Worm (Caenorhabditis elegans) whole organism, young adult: ENCODE data around the gene C08F8.3.
A peak's percentile ranks its signal among the peaks of the same experiment; 100 is the strongest.

Experiments
- B0019.2 ChIP-seq: fragments of 200-800 bp; sonication (Bioruptor generic); conservative IDR thresholded peaks from 2 replicates; pipeline ENCODE4 v1.3.6; 2022; ENCODE audit warnings: missing genetic modification reagents, missing genetic modification characterization, missing compliant biosample characterization
- B0035.1 ChIP-seq: sonication (generic microtip); optimal IDR thresholded peaks from 2 replicates; lab custom pipeline; 2016; ENCODE audit warnings: missing genetic modification characterization, mild to moderate bottlenecking, missing compliant biosample characterization, missing genotype, missing genetic modification reagents
- B0261.1 ChIP-seq: sonication (generic microtip); optimal IDR thresholded peaks from 2 replicates; lab custom pipeline; 2016; ENCODE audit warnings: mild to moderate bottlenecking, missing genetic modification characterization, moderate library complexity, missing compliant biosample characterization
- B0336.3 ChIP-seq: fragments of 200-800 bp; sonication (Bioruptor generic); IDR thresholded peaks from 2 replicates; pipeline ENCODE4 v1.3.6; 2022; ENCODE audit warnings: missing genetic modification characterization, missing compliant biosample characterization
- C06A6.2 ChIP-seq: fragments of 200-800 bp; sonication (Bioruptor generic); conservative IDR thresholded peaks from 2 replicates; pipeline ENCODE4 v1.3.6; 2022; ENCODE audit warnings: missing genetic modification characterization, missing compliant biosample characterization
- C17E4.6 ChIP-seq: fragments of 200-800 bp; sonication (Bioruptor generic); IDR thresholded peaks from 2 replicates; pipeline ENCODE4 v1.3.6; 2022; ENCODE audit warnings: missing genetic modification reagents, missing genetic modification characterization, missing compliant biosample characterization
- F49E8.2 ChIP-seq: sonication (generic microtip); optimal IDR thresholded peaks from 3 replicates; lab custom pipeline; 2017; ENCODE audit warnings: missing genetic modification characterization, mild to moderate bottlenecking, missing compliant biosample characterization, antibody characterized with exemption, moderate library complexity; ENCODE audit not compliant: insufficient read depth
- F57C9.4 ChIP-seq: sonication (generic microtip); optimal IDR thresholded peaks from 2 replicates; lab custom pipeline; 2017; ENCODE audit warnings: mild to moderate bottlenecking, missing genetic modification characterization, missing compliant biosample characterization
- K11D2.4 ChIP-seq: fragments of 200-800 bp; sonication (Bioruptor generic); IDR thresholded peaks from 2 replicates; pipeline ENCODE4 v1.3.6; 2022; ENCODE audit warnings: missing genetic modification reagents, missing genetic modification characterization, missing compliant biosample characterization
- K12H6.12 ChIP-seq: fragments of 200-800 bp; sonication (Bioruptor generic); optimal IDR thresholded peaks from 2 replicates; lab custom pipeline; 2018; ENCODE audit warnings: mild to moderate bottlenecking, missing genetic modification characterization, missing compliant biosample characterization
- T07F8.4 ChIP-seq: sonication (generic microtip); optimal IDR thresholded peaks from 2 replicates; lab custom pipeline; 2016; ENCODE audit warnings: mild to moderate bottlenecking, missing genetic modification characterization, moderate library complexity, missing compliant biosample characterization
- T26A5.8 ChIP-seq: sonication (generic microtip); optimal IDR thresholded peaks from 2 replicates; lab custom pipeline; 2016; ENCODE audit warnings: missing genetic modification characterization, missing compliant biosample characterization
- Y53G8AR.9 ChIP-seq: fragments of 200-800 bp; sonication (Bioruptor generic); conservative IDR thresholded peaks from 2 replicates; pipeline ENCODE4 v1.3.6; 2022; ENCODE audit warnings: missing genetic modification reagents, missing genetic modification characterization, missing compliant biosample characterization
- Y95B8A.8 ChIP-seq: fragments of 200-800 bp; sonication (Bioruptor generic); IDR thresholded peaks from 2 replicates; pipeline ENCODE4 v1.3.6; 2022; ENCODE audit warnings: missing genetic modification reagents, missing genetic modification characterization, missing compliant biosample characterization
- aptf-3 ChIP-seq: fragments of 200-800 bp; sonication (Bioruptor generic); IDR thresholded peaks from 2 replicates; pipeline ENCODE4 v1.3.6; 2022; ENCODE audit warnings: missing genetic modification characterization, missing compliant biosample characterization
- atf-7 ChIP-seq: sonication (generic microtip); optimal IDR thresholded peaks from 2 replicates; lab custom pipeline; 2017; ENCODE audit warnings: mild to moderate bottlenecking, missing genetic modification characterization, missing compliant biosample characterization
- attf-6 ChIP-seq: fragments of 200-800 bp; sonication (Bioruptor generic); IDR thresholded peaks from 2 replicates; pipeline ENCODE4 v1.3.6; 2022; ENCODE audit warnings: missing genetic modification reagents, missing genetic modification characterization, missing compliant biosample characterization
- bed-1 ChIP-seq: fragments of 200-800 bp; sonication (Bioruptor generic); IDR thresholded peaks from 2 replicates; pipeline ENCODE4 v1.3.6; 2022; ENCODE audit warnings: missing genetic modification reagents, missing genetic modification characterization, missing compliant biosample characterization
- ceh-100 ChIP-seq: fragments of 200-800 bp; sonication (Bioruptor generic); IDR thresholded peaks from 2 replicates; pipeline ENCODE4 v1.3.6; 2022; ENCODE audit warnings: missing genetic modification reagents, missing genetic modification characterization, missing compliant biosample characterization
- ceh-40 ChIP-seq: fragments of 200-800 bp; sonication (Bioruptor generic); IDR thresholded peaks from 2 replicates; pipeline ENCODE4 v1.3.6; 2022; ENCODE audit warnings: missing genetic modification characterization, missing compliant biosample characterization
- ceh-58 ChIP-seq: fragments of 200-800 bp; sonication (Bioruptor generic); IDR thresholded peaks from 2 replicates; pipeline ENCODE4 v1.3.6; 2022; ENCODE audit warnings: missing genetic modification characterization, missing compliant biosample characterization
- ceh-79 ChIP-seq: sonication (generic microtip); optimal IDR thresholded peaks from 2 replicates; lab custom pipeline; 2017; ENCODE audit warnings: mild to moderate bottlenecking, missing genetic modification characterization, missing compliant biosample characterization
- ceh-91 ChIP-seq: fragments of 200-800 bp; sonication (Bioruptor generic); IDR thresholded peaks from 2 replicates; pipeline ENCODE4 v1.3.6; 2022; ENCODE audit warnings: missing genetic modification reagents, missing genetic modification characterization, missing compliant biosample characterization
- chd-7 ChIP-seq: sonication (generic microtip); optimal IDR thresholded peaks from 2 replicates; lab custom pipeline; 2016; ENCODE audit warnings: mild to moderate bottlenecking, missing genetic modification characterization, moderate library complexity, missing compliant biosample characterization
- dox-1 ChIP-seq: fragments of 200-800 bp; sonication (Bioruptor generic); IDR thresholded peaks from 2 replicates; pipeline ENCODE4 v1.3.6; 2022; ENCODE audit warnings: missing genetic modification reagents, missing genetic modification characterization, missing compliant biosample characterization
- egl-44 ChIP-seq: fragments of 200-800 bp; sonication (Bioruptor generic); IDR thresholded peaks from 2 replicates; pipeline ENCODE4 v1.3.6; 2022; ENCODE audit warnings: missing genetic modification reagents, missing genetic modification characterization, missing compliant biosample characterization
- egrh-3 ChIP-seq: fragments of 200-800 bp; sonication (Bioruptor generic); IDR thresholded peaks from 2 replicates; pipeline ENCODE4 v1.3.6; 2022; ENCODE audit warnings: missing genetic modification reagents, missing genetic modification characterization, missing compliant biosample characterization
- ets-4 ChIP-seq: fragments of 200-800 bp; sonication (Bioruptor generic); optimal IDR thresholded peaks from 2 replicates; lab custom pipeline; 2018; ENCODE audit warnings: mild to moderate bottlenecking, missing genetic modification characterization, missing compliant biosample characterization
- hlh-12 ChIP-seq: sonication (generic microtip); optimal IDR thresholded peaks from 2 replicates; lab custom pipeline; 2016; ENCODE audit warnings: missing genetic modification characterization, missing compliant biosample characterization
- hlh-26 ChIP-seq: fragments of 200-800 bp; sonication (Bioruptor generic); conservative IDR thresholded peaks from 2 replicates; pipeline ENCODE4 v1.3.6; 2022; ENCODE audit warnings: missing genetic modification reagents, missing genetic modification characterization, missing compliant biosample characterization
- hmg-1.2 ChIP-seq: fragments of 200-800 bp; sonication (Bioruptor generic); IDR thresholded peaks from 2 replicates; pipeline ENCODE4 v1.3.6; 2022; ENCODE audit warnings: missing genetic modification reagents, missing genetic modification characterization, missing compliant biosample characterization
- hmg-20 ChIP-seq: fragments of 200-800 bp; sonication (Bioruptor generic); IDR thresholded peaks from 2 replicates; pipeline ENCODE4 v1.3.6; 2022; ENCODE audit warnings: missing genetic modification reagents, missing genetic modification characterization, missing compliant biosample characterization
- lag-1 ChIP-seq: fragments of 200-800 bp; sonication (Bioruptor generic); IDR thresholded peaks from 2 replicates; pipeline ENCODE4 v1.3.6; 2022; ENCODE audit warnings: missing genetic modification reagents, missing genetic modification characterization, missing compliant biosample characterization
- let-526 ChIP-seq: fragments of 200-800 bp; sonication (Bioruptor generic); IDR thresholded peaks from 2 replicates; pipeline ENCODE4 v1.3.6; 2022; ENCODE audit warnings: missing genetic modification reagents, missing genetic modification characterization, missing compliant biosample characterization
- lin-26 ChIP-seq: fragments of 200-800 bp; sonication (Bioruptor generic); IDR thresholded peaks from 2 replicates; pipeline ENCODE4 v1.3.6; 2022; ENCODE audit warnings: missing genetic modification reagents, missing genetic modification characterization, missing compliant biosample characterization
- lin-40 ChIP-seq: sonication (generic microtip); optimal IDR thresholded peaks from 2 replicates; lab custom pipeline; 2016; ENCODE audit warnings: missing genetic modification characterization, mild to moderate bottlenecking, missing compliant biosample characterization, missing genotype, missing genetic modification reagents
- lir-1 ChIP-seq: fragments of 200-800 bp; sonication (Bioruptor generic); conservative IDR thresholded peaks from 2 replicates; pipeline ENCODE4 v1.3.6; 2022; ENCODE audit warnings: missing genetic modification reagents, missing genetic modification characterization, missing compliant biosample characterization
- mcd-1 ChIP-seq: fragments of 200-800 bp; sonication (Bioruptor generic); IDR thresholded peaks from 2 replicates; pipeline ENCODE4 v1.3.6; 2022; ENCODE audit warnings: missing genetic modification reagents, missing genetic modification characterization, missing compliant biosample characterization
- mes-4 ChIP-seq: sonication (generic microtip); optimal IDR thresholded peaks from 2 replicates; lab custom pipeline; 2016; ENCODE audit warnings: missing genotype, missing genetic modification characterization, missing compliant biosample characterization
- nfya-2 ChIP-seq: fragments of 200-800 bp; sonication (Bioruptor generic); IDR thresholded peaks from 2 replicates; pipeline ENCODE4 v1.3.6; 2022; ENCODE audit warnings: missing genetic modification reagents, missing genetic modification characterization, missing compliant biosample characterization
- nfyb-1 ChIP-seq: fragments of 200-800 bp; sonication (Bioruptor generic); IDR thresholded peaks from 2 replicates; pipeline ENCODE4 v1.3.6; 2022; ENCODE audit warnings: missing genetic modification reagents, missing genetic modification characterization, missing compliant biosample characterization
- nhr-179 ChIP-seq: sonication (generic microtip); optimal IDR thresholded peaks from 2 replicates; lab custom pipeline; 2016; ENCODE audit warnings: mild to moderate bottlenecking, missing genetic modification characterization, missing compliant biosample characterization
- nhr-80 ChIP-seq: sonication (generic microtip); optimal IDR thresholded peaks from 2 replicates; lab custom pipeline; 2016; ENCODE audit warnings: missing genetic modification characterization, missing compliant biosample characterization
- sdz-38 ChIP-seq: sonication (generic microtip); optimal IDR thresholded peaks from 2 replicates; lab custom pipeline; 2016; ENCODE audit warnings: missing genotype, missing genetic modification characterization, missing compliant biosample characterization
- snpc-4 ChIP-seq, 5 experiments: fragments of 150-350 bp in 1 of 5; sonication (generic microtip) in 4 of 5; optimal IDR thresholded peaks; 2 replicates each; lab custom pipeline; 2014 to 2018; ENCODE audit warnings: missing genetic modification characterization in 5 of 5, missing biosample characterization in 3 of 5, antibody characterized with exemption in 2 of 5, mild to moderate bottlenecking in 2 of 5, missing compliant biosample characterization in 2 of 5, missing genotype in 2 of 5, moderate library complexity in 2 of 5, missing genetic modification reagents in 1 of 5
- tbp1 ChIP-seq: fragments of 200-800 bp; sonication (Bioruptor generic); optimal IDR thresholded peaks from 2 replicates; lab custom pipeline; 2018; ENCODE audit warnings: mild to moderate bottlenecking, missing genetic modification characterization, missing compliant biosample characterization
- tlf-1 ChIP-seq: fragments of 200-800 bp; sonication (Bioruptor generic); optimal IDR thresholded peaks from 2 replicates; lab custom pipeline; 2018; ENCODE audit warnings: mild to moderate bottlenecking, missing genetic modification characterization, missing compliant biosample characterization
- unc-62 ChIP-seq: fragments of 150-350 bp; optimal IDR thresholded peaks from 2 replicates; lab custom pipeline; 2014; ENCODE audit warnings: missing biosample characterization, missing genetic modification reagents, missing genetic modification characterization
- ztf-22 ChIP-seq: fragments of 200-800 bp; sonication (Bioruptor generic); optimal IDR thresholded peaks from 2 replicates; lab custom pipeline; 2018; ENCODE audit warnings: mild to moderate bottlenecking, missing genetic modification characterization, moderate library complexity, missing compliant biosample characterization

Gene C08F8.3

ce11 chrIV:11145929-11146339 is 8.9 kb upstream of the C08F8.3 start:
- TF ChIP-seq hlh-26 (GFP tag; lab: Robert Waterston, UW) (no peak), B0336.3 (peak; percentile 53; the same call in 1 of the 2 replicates), ceh-100 (GFP tag; lab: Robert Waterston, UW) (peak; percentile 20; the same call in 1 of the 2 replicates), Y53G8AR.9 (GFP tag; lab: Robert Waterston, UW) (no peak; the same call in 1 of the 2 replicates), K12H6.12 (tag; lab: Kevin White, UChicago) (no peak), Y95B8A.8 (GFP tag; lab: Robert Waterston, UW) (0 out of 2 replicates have a peak, but pooled peaks have one; percentile 50), B0035.1 (tag; lab: Kevin White, UChicago) (peak; percentile 61), F49E8.2 (tag; lab: Kevin White, UChicago) (peak; percentile 94), nhr-179 (tag; lab: Kevin White, UChicago) (no peak), T26A5.8 (tag; lab: Kevin White, UChicago) (peak; percentile 59), lin-26 (peak; percentile 59), dox-1 (GFP tag; lab: Robert Waterston, UW) (no peak), nhr-80 (tag; lab: Kevin White, UChicago) (no peak), K11D2.4 (GFP tag; lab: Robert Waterston, UW) (no peak), mcd-1 (GFP tag; lab: Robert Waterston, UW) (no peak), ceh-79 (tag; lab: Kevin White, UChicago) (peak; percentile 57), ets-4 (GFP tag; lab: Kevin White, UChicago) (no peak), nfyb-1 (peak; percentile 21; the same call in 1 of the 2 replicates), hlh-12 (tag; lab: Kevin White, UChicago) (no peak), lag-1 (GFP tag; lab: Robert Waterston, UW) (no peak), bed-1 (GFP tag; lab: Robert Waterston, UW) (no peak), ceh-40 (GFP tag; lab: Robert Waterston, UW) (0 out of 2 replicates have a peak, but pooled peaks have one; percentile 14), egrh-3 (GFP tag; lab: Robert Waterston, UW) (no peak), hmg-1.2 (GFP tag; lab: Robert Waterston, UW) (no peak), lir-1 (no peak), lin-40 (no peak), unc-62 (no peak), attf-6 (GFP tag; lab: Robert Waterston, UW) (peak; percentile 78; the same call in 1 of the 2 replicates), tlf-1 (GFP tag; lab: Kevin White, UChicago) (peak; percentile 76), F57C9.4 (tag; lab: Kevin White, UChicago) (peak; percentile 76), snpc-4 (GFP tag; optimal IDR thresholded peaks at IDR 0.05; lab: Kevin White, UChicago) (peak; percentile 54), snpc-4 (tag; optimal IDR thresholded peaks at IDR 0.05; lab: Kevin White, UChicago) (peak in 2 of 4 experiments; percentile 37 to 45), mes-4 (tag; lab: Kevin White, UChicago) (no peak), atf-7 (tag; lab: Kevin White, UChicago) (peak; percentile 46), let-526 (GFP tag; lab: Robert Waterston, UW) (no peak), T07F8.4 (tag; lab: Kevin White, UChicago) (no peak), sdz-38 (tag; lab: Kevin White, UChicago) (no peak), B0261.1 (no peak), C06A6.2 (GFP tag; lab: Robert Waterston, UW) (no peak), aptf-3 (GFP tag; lab: Robert Waterston, UW) (no peak), tbp1 (GFP tag; lab: Kevin White, UChicago) (peak; percentile 42), ceh-91 (GFP tag; lab: Robert Waterston, UW) (no peak), egl-44 (no peak), nfya-2 (GFP tag; lab: Robert Waterston, UW) (peak; percentile 73; the same call in 1 of the 2 replicates), ceh-58 (GFP tag; lab: Robert Waterston, UW) (no peak), ztf-22 (GFP tag; lab: Kevin White, UChicago) (no peak), B0019.2 (GFP tag; lab: Robert Waterston, UW) (no peak), chd-7 (tag; lab: Kevin White, UChicago) (peak; percentile 63), C17E4.6 (no peak), hmg-20 (GFP tag; lab: Robert Waterston, UW) (no peak)
